Worm (Caenorhabditis elegans) whole organism, L4 larva: ENCODE data around the gene uncp-18.

Experiments used
- D1046.2 ChIP-seq: fragments of 200-800 bp; sonication (Bioruptor generic); IDR thresholded peaks from 2 replicates; pipeline ENCODE4 v1.3.6; 2022; ENCODE audit warnings: missing genetic modification characterization, missing compliant biosample characterization
- F10B5.3 ChIP-seq: sonication (generic microtip); optimal IDR thresholded peaks from 2 replicates; lab custom pipeline; 2016; ENCODE audit warnings: mild to moderate bottlenecking, missing genetic modification characterization, missing compliant biosample characterization
- Y5F2A.4 ChIP-seq: fragments of 200-800 bp; sonication (Bioruptor generic); optimal IDR thresholded peaks from 2 replicates; lab custom pipeline; 2018; ENCODE audit warnings: mild to moderate bottlenecking, missing genetic modification characterization, missing compliant biosample characterization
- aha-1 ChIP-seq: fragments of 150-350 bp; peaks from one replicate; lab custom pipeline; 2014; ENCODE audit warnings: missing biosample characterization, missing genetic modification characterization
- ama-1 ChIP-seq: fragments of 150-350 bp; optimal IDR thresholded peaks from 2 replicates; lab custom pipeline; 2014; ENCODE audit warnings: inconsistent platforms, mixed read lengths
- ces-1 ChIP-seq: fragments of 150-350 bp; sonication (generic microtip); optimal IDR thresholded peaks from 4 replicates; lab custom pipeline; 2014; ENCODE audit warnings: missing biosample characterization, missing genetic modification reagents, missing genetic modification characterization
- daf-16 ChIP-seq, 3 experiments: sonication (generic microtip); optimal IDR thresholded peaks; 2 replicates each; lab custom pipeline; 2016 to 2017; ENCODE audit warnings: missing genetic modification characterization in 3 of 3, missing genetic modification reagents in 3 of 3, mild to moderate bottlenecking in 2 of 3, missing compliant biosample characterization in 2 of 3, missing biosample characterization in 1 of 3, moderate library complexity in 1 of 3
- dmd-9 ChIP-seq: fragments of 200-800 bp; sonication (Bioruptor generic); IDR thresholded peaks from 2 replicates; pipeline ENCODE4 v1.3.6; 2022; ENCODE audit warnings: missing genetic modification reagents, missing genetic modification characterization, missing compliant biosample characterization
- dpl-1 ChIP-seq: fragments of 150-350 bp; optimal IDR thresholded peaks from 2 replicates; lab custom pipeline; 2014; ENCODE audit warnings: missing biosample characterization, missing genetic modification reagents, missing genetic modification characterization
- duxl-1 ChIP-seq: sonication (generic microtip); optimal IDR thresholded peaks from 2 replicates; lab custom pipeline; 2016; ENCODE audit warnings: mild to moderate bottlenecking, missing genetic modification characterization, moderate library complexity, missing compliant biosample characterization; ENCODE audit not compliant: poor library complexity
- dve-1 ChIP-seq: sonication (generic microtip); optimal IDR thresholded peaks from 2 replicates; lab custom pipeline; 2017; ENCODE audit warnings: antibody characterized with exemption, mild to moderate bottlenecking, missing genetic modification characterization, missing compliant biosample characterization; ENCODE audit not compliant: insufficient read depth
- egl-27 ChIP-seq: sonication (generic microtip); optimal IDR thresholded peaks from 3 replicates; lab custom pipeline; 2017; ENCODE audit warnings: missing biosample characterization, missing genetic modification reagents, missing genetic modification characterization
- egl-43 ChIP-seq: fragments of 200-800 bp; sonication (Bioruptor generic); IDR thresholded peaks from 2 replicates; pipeline ENCODE4 v1.3.6; 2022; ENCODE audit warnings: missing genetic modification reagents, missing genetic modification characterization, missing compliant biosample characterization
- gei-8 ChIP-seq: fragments of 200-800 bp; sonication (Bioruptor generic); optimal IDR thresholded peaks from 2 replicates; lab custom pipeline; 2018; ENCODE audit warnings: mild to moderate bottlenecking, missing genetic modification characterization, missing compliant biosample characterization
- hlh-30 ChIP-seq: sonication (generic microtip); optimal IDR thresholded peaks from 2 replicates; lab custom pipeline; 2017; ENCODE audit warnings: antibody characterized with exemption, mild to moderate bottlenecking, missing genetic modification characterization, missing compliant biosample characterization; ENCODE audit not compliant: insufficient read depth
- lim-7 ChIP-seq: fragments of 200-800 bp; sonication (Bioruptor generic); IDR thresholded peaks from 2 replicates; pipeline ENCODE4 v1.3.6; 2022; ENCODE audit warnings: missing genetic modification characterization, missing compliant biosample characterization
- lin-13 ChIP-seq: fragments of 150-350 bp; optimal IDR thresholded peaks from 2 replicates; lab custom pipeline; 2014; ENCODE audit warnings: missing biosample characterization, missing genetic modification reagents, missing genetic modification characterization
- lin-15B ChIP-seq: fragments of 150-350 bp; sonication (generic microtip); optimal IDR thresholded peaks from 3 replicates; lab custom pipeline; 2014; ENCODE audit warnings: missing biosample characterization, missing genetic modification characterization
- lin-38 ChIP-seq: fragments of 200-800 bp; sonication (Bioruptor generic); IDR thresholded peaks from 2 replicates; pipeline ENCODE4 v1.3.6; 2022; ENCODE audit warnings: missing genetic modification reagents, missing genetic modification characterization, missing compliant biosample characterization
- lsy-2 ChIP-seq, 2 experiments: fragments of 150-350 bp in 1 of 2; sonication (generic microtip) in 1 of 2; optimal IDR thresholded peaks; 2 replicates each; lab custom pipeline; 2014 to 2017; ENCODE audit warnings: missing biosample characterization in 2 of 2, missing genetic modification characterization in 2 of 2
- madf-9 ChIP-seq: fragments of 200-800 bp; sonication (Bioruptor generic); conservative IDR thresholded peaks from 2 replicates; pipeline ENCODE4 v1.3.6; 2022; ENCODE audit warnings: missing genetic modification reagents, missing genetic modification characterization, missing compliant biosample characterization
- mep-1 ChIP-seq: fragments of 150-350 bp; sonication (generic microtip); optimal IDR thresholded peaks from 3 replicates; lab custom pipeline; 2014; ENCODE audit warnings: missing biosample characterization, missing genetic modification characterization
- mes-2 ChIP-seq: sonication (generic microtip); optimal IDR thresholded peaks from 2 replicates; lab custom pipeline; 2016; ENCODE audit warnings: missing genotype, mild to moderate bottlenecking, missing genetic modification characterization, missing compliant biosample characterization; ENCODE audit not compliant: poor library complexity, severe bottlenecking
- nhr-11 ChIP-seq: fragments of 150-350 bp; optimal IDR thresholded peaks from 2 replicates; lab custom pipeline; 2014; ENCODE audit warnings: missing biosample characterization, missing genetic modification characterization
- nhr-111 ChIP-seq: fragments of 200-800 bp; sonication (Bioruptor generic); optimal IDR thresholded peaks from 2 replicates; lab custom pipeline; 2018; ENCODE audit warnings: mild to moderate bottlenecking, missing genetic modification characterization, missing compliant biosample characterization
- nhr-25 ChIP-seq: sonication (generic microtip); optimal IDR thresholded peaks from 2 replicates; lab custom pipeline; 2017; ENCODE audit warnings: missing genetic modification characterization, mild to moderate bottlenecking, missing compliant biosample characterization, antibody characterized with exemption, moderate library complexity, borderline replicate concordance; ENCODE audit not compliant: insufficient read depth
- nhr-48 ChIP-seq: sonication (generic microtip); optimal IDR thresholded peaks from 2 replicates; lab custom pipeline; 2016; ENCODE audit warnings: mild to moderate bottlenecking, missing genetic modification characterization, missing compliant biosample characterization
- nhr-6 ChIP-seq: fragments of 150-350 bp; optimal IDR thresholded peaks from 2 replicates; lab custom pipeline; 2014; ENCODE audit warnings: missing biosample characterization, missing genetic modification characterization
- nhr-77 ChIP-seq: fragments of 150-350 bp; optimal IDR thresholded peaks from 2 replicates; lab custom pipeline; 2014; ENCODE audit warnings: missing biosample characterization, missing genetic modification characterization
- pha-4 ChIP-seq, 2 experiments: fragments of 150-350 bp in 1 of 2; fragments of 200-800 bp in 1 of 2; sonication (Bioruptor generic) in 1 of 2; IDR thresholded peaks in 1 of 2; optimal IDR thresholded peaks in 1 of 2; 2 replicates each; pipeline versions ENCODE4 v1.3.6 to Lab custom; 2014 to 2022; ENCODE audit warnings: missing genetic modification characterization in 2 of 2, missing genetic modification reagents in 2 of 2, missing biosample characterization in 1 of 2, missing compliant biosample characterization in 1 of 2
- saeg-2 ChIP-seq: fragments of 200-800 bp; sonication (Bioruptor generic); IDR thresholded peaks from 2 replicates; pipeline ENCODE4 v1.3.6; 2022; ENCODE audit warnings: missing genetic modification reagents, missing genetic modification characterization, missing compliant biosample characterization
- sdz-12 ChIP-seq: fragments of 200-800 bp; sonication (Bioruptor generic); optimal IDR thresholded peaks from 2 replicates; lab custom pipeline; 2018; ENCODE audit warnings: mild to moderate bottlenecking, missing genetic modification characterization, missing compliant biosample characterization
- set-16 ChIP-seq: fragments of 200-800 bp; sonication (Bioruptor generic); IDR thresholded peaks from 2 replicates; pipeline ENCODE4 v1.3.6; 2022; ENCODE audit warnings: missing genetic modification reagents, missing genetic modification characterization, missing compliant biosample characterization
- spr-3 ChIP-seq: fragments of 200-800 bp; sonication (Bioruptor generic); optimal IDR thresholded peaks from 2 replicates; lab custom pipeline; 2018; ENCODE audit warnings: mild to moderate bottlenecking, missing genetic modification characterization, missing compliant biosample characterization
- tra-1 ChIP-seq: fragments of 200-800 bp; sonication (Bioruptor generic); IDR thresholded peaks from 2 replicates; pipeline ENCODE4 v1.3.6; 2022; ENCODE audit warnings: missing genetic modification reagents, missing genetic modification characterization, missing compliant biosample characterization
- unc-130 ChIP-seq: sonication (generic microtip); optimal IDR thresholded peaks from 2 replicates; lab custom pipeline; 2016; ENCODE audit warnings: missing genetic modification reagents, missing genetic modification characterization, missing compliant biosample characterization
- unc-62 ChIP-seq, 3 experiments: fragments of 150-350 bp in 1 of 3; sonication (generic microtip); optimal IDR thresholded peaks in 2 of 3; peaks in 1 of 3; 1 replicate in 1 of 3; 2 replicates in 2 of 3; lab custom pipeline; 2014 to 2017; ENCODE audit warnings: missing biosample characterization in 3 of 3, missing genetic modification characterization in 3 of 3, missing genetic modification reagents in 3 of 3, missing genotype in 1 of 3
- zip-2 ChIP-seq: fragments of 150-350 bp; optimal IDR thresholded peaks from 2 replicates; lab custom pipeline; 2014; ENCODE audit warnings: missing biosample characterization, missing genetic modification characterization

The uncp-18 gene

ce11 chrIV:425546-425945 is 35.2 kb downstream of the uncp-18 start:
- TF ChIP-seq lin-38 (GFP tag; lab: Robert Waterston, UW) (peak; percentile 54), mes-2 (tag; lab: Kevin White, UChicago) (peak; percentile 71), lin-15B (no peak), D1046.2 (no peak), gei-8 (no peak), egl-27 (tag; lab: Kevin White, UChicago) (no peak), lsy-2 (tag; optimal IDR thresholded peaks at IDR 0.05; lab: Kevin White, UChicago) (peak in 1 of 2 experiments; percentile 75), tra-1 (no peak), sdz-12 (GFP tag; lab: Kevin White, UChicago) (no peak), daf-16 (GFP tag; optimal IDR thresholded peaks at IDR 0.05; lab: Kevin White, UChicago) (no peak), daf-16 (tag; optimal IDR thresholded peaks at IDR 0.05; lab: Kevin White, UChicago) (no peak), duxl-1 (tag; lab: Kevin White, UChicago) (no peak), dmd-9 (no peak), nhr-6 (tag; lab: Kevin White, UChicago) (no peak), ces-1 (GFP tag; lab: Kevin White, UChicago) (no peak), ama-1 (lab: Kevin White, UChicago) (peak; percentile 25), F10B5.3 (tag; lab: Kevin White, UChicago) (no peak), zip-2 (no peak), madf-9 (GFP tag; lab: Robert Waterston, UW) (no peak), nhr-25 (tag; lab: Kevin White, UChicago) (no peak), lin-13 (GFP tag; lab: Kevin White, UChicago) (peak; percentile 38), dve-1 (peak; percentile 1), dpl-1 (GFP tag; lab: Kevin White, UChicago) (peak; percentile 67), saeg-2 (GFP tag; lab: Robert Waterston, UW) (no peak), Y5F2A.4 (GFP tag; lab: Kevin White, UChicago) (no peak), mep-1 (peak; percentile 55), unc-130 (GFP tag; lab: Kevin White, UChicago) (peak; percentile 5), unc-62 (GFP tag; optimal IDR thresholded peaks at IDR 0.05 in 1 of 2; lab: Kevin White, UChicago) (no peak), unc-62 (tag; optimal IDR thresholded peaks at IDR 0.05; lab: Kevin White, UChicago) (no peak), pha-4 (GFP tag; IDR thresholded peaks at IDR 0.05; lab: Robert Waterston, UW) (no peak), pha-4 (tag; optimal IDR thresholded peaks at IDR 0.05; lab: Kevin White, UChicago) (no peak), aha-1 (tag; lab: Kevin White, UChicago) (peak; percentile 64)

- TF ChIP-seq sdz-12 (GFP tag; lab: Kevin White, UChicago) (no peak), egl-43 (no peak), aha-1 (tag; lab: Kevin White, UChicago) (peak; percentile 51), nhr-11 (tag; lab: Kevin White, UChicago) (no peak), hlh-30 (no peak), nhr-48 (tag; lab: Kevin White, UChicago) (no peak), set-16 (GFP tag; lab: Robert Waterston, UW) (peak; percentile 75), Y5F2A.4 (GFP tag; lab: Kevin White, UChicago) (no peak), nhr-111 (GFP tag; lab: Kevin White, UChicago) (no peak), lin-15B (no peak), nhr-77 (tag; lab: Kevin White, UChicago) (no peak), spr-3 (no peak), lim-7 (no peak), lsy-2 (tag; optimal IDR thresholded peaks at IDR 0.05; lab: Kevin White, UChicago) (no peak)
These were observed 35.6 kb downstream of the uncp-18 start, which contains the start of gene garr-1 for ce11 chrIV:425995-426394. Gene garr-1 (plus strand): TSS chrIV:426168.
